Fruit fly (Drosophila melanogaster) whole organism, embryonic: Measurements from ENCODE around the gene CG12992.

Source experiments
- B-H2 ChIP-seq: fragments of 200-800 bp; sonication (Bioruptor generic); optimal IDR thresholded peaks from 2 replicates; lab custom pipeline; 2018; ENCODE audit warnings: missing biosample characterization, mild to moderate bottlenecking, missing genetic modification characterization
- C15 ChIP-seq: fragments of 200-800 bp; sonication (Bioruptor generic); IDR thresholded peaks from 3 replicates; pipeline ENCODE4 v1.3.6; 2022; ENCODE audit warnings: missing biosample characterization, missing genetic modification characterization
- CG1024 ChIP-seq: fragments of 200-800 bp; sonication (Bioruptor generic); IDR thresholded peaks from 2 replicates; pipeline ENCODE4 v1.3.6; 2022; ENCODE audit warnings: missing biosample characterization, missing genetic modification characterization
- CG12155 ChIP-seq: fragments of 200-800 bp; sonication (Bioruptor generic); optimal IDR thresholded peaks from 3 replicates; lab custom pipeline; 2016; ENCODE audit warnings: missing biosample characterization, missing genetic modification characterization
- CG12299 ChIP-seq: fragments of 200-800 bp; sonication (Bioruptor generic); optimal IDR thresholded peaks from 2 replicates; lab custom pipeline; 2018; ENCODE audit warnings: missing biosample characterization, mild to moderate bottlenecking, missing genetic modification characterization
- CG13296 ChIP-seq: fragments of 200-800 bp; sonication (Bioruptor generic); optimal IDR thresholded peaks from 3 replicates; lab custom pipeline; 2018; ENCODE audit warnings: missing biosample characterization, mild to moderate bottlenecking, missing genetic modification characterization
- CG13894 ChIP-seq: fragments of 200-800 bp; sonication (Bioruptor generic); optimal IDR thresholded peaks from 3 replicates; lab custom pipeline; 2018; ENCODE audit warnings: missing biosample characterization, mild to moderate bottlenecking, missing genetic modification characterization, moderate library complexity
- CG15073 ChIP-seq: fragments of 200-800 bp; sonication (Bioruptor generic); optimal IDR thresholded peaks from 2 replicates; lab custom pipeline; 2016; ENCODE audit warnings: missing biosample characterization, missing genetic modification characterization
- CG2678 ChIP-seq: fragments of 200-800 bp; sonication (Bioruptor generic); optimal IDR thresholded peaks from 3 replicates; lab custom pipeline; 2019; ENCODE audit warnings: missing biosample characterization, mild to moderate bottlenecking, missing genetic modification characterization, moderate library complexity
- CG30403 ChIP-seq: fragments of 200-800 bp; sonication (Bioruptor generic); optimal IDR thresholded peaks from 3 replicates; lab custom pipeline; 2016; ENCODE audit warnings: missing biosample characterization, missing genetic modification characterization
- CG3726 ChIP-seq: fragments of 200-800 bp; sonication (Bioruptor generic); IDR thresholded peaks from 3 replicates; pipeline ENCODE4, ENCODE4 v1.3.6; 2022; ENCODE audit warnings: missing biosample characterization, missing genetic modification characterization
- CG5180 ChIP-seq: fragments of 200-800 bp; sonication (Bioruptor generic); optimal IDR thresholded peaks from 3 replicates; lab custom pipeline; 2017; ENCODE audit warnings: missing biosample characterization, missing genetic modification characterization, mild to moderate bottlenecking, moderate library complexity, missing genetic modification reagents
- CG6813 ChIP-seq: fragments of 200-800 bp; sonication (Bioruptor generic); optimal IDR thresholded peaks from 2 replicates; lab custom pipeline; 2017; ENCODE audit warnings: missing biosample characterization, missing genetic modification characterization, mild to moderate bottlenecking, moderate library complexity, missing genetic modification reagents
- CTCF ChIP-seq: fragments of 200-800 bp; sonication (Bioruptor generic); optimal IDR thresholded peaks from 2 replicates; lab custom pipeline; 2017; ENCODE audit warnings: missing biosample characterization, mild to moderate bottlenecking, missing genetic modification characterization, moderate library complexity
- Dbx ChIP-seq: fragments of 200-800 bp; sonication (Bioruptor generic); IDR thresholded peaks from 3 replicates; pipeline ENCODE4 v1.3.6; 2022; ENCODE audit warnings: missing biosample characterization, missing genetic modification characterization
- Dek ChIP-seq: fragments of 200-800 bp; sonication (Bioruptor generic); optimal IDR thresholded peaks from 3 replicates; lab custom pipeline; 2019; ENCODE audit warnings: missing biosample characterization, mild to moderate bottlenecking, missing genetic modification characterization, moderate library complexity
- H15 ChIP-seq: fragments of 200-800 bp; sonication (Bioruptor generic); IDR thresholded peaks from 3 replicates; pipeline ENCODE4 v1.3.6; 2022; ENCODE audit warnings: missing biosample characterization, missing genetic modification characterization
- HLH4C ChIP-seq: fragments of 200-800 bp; sonication (Bioruptor generic); IDR thresholded peaks from 3 replicates; pipeline ENCODE4 v1.3.6; 2022; ENCODE audit warnings: missing biosample characterization, missing genetic modification characterization; ENCODE audit not compliant: partially characterized antibody
- Hr39 ChIP-seq: fragments of >200 bp; optimal IDR thresholded peaks from 2 replicates; lab custom pipeline; 2017
- Myb ChIP-seq: fragments of 200-800 bp; sonication (Bioruptor generic); optimal IDR thresholded peaks from 2 replicates; lab custom pipeline; 2016; ENCODE audit warnings: missing biosample characterization, missing genetic modification characterization
- Rx ChIP-seq: fragments of 200-800 bp; sonication (Bioruptor generic); IDR thresholded peaks from 2 replicates; pipeline ENCODE4 v1.3.6; 2022; ENCODE audit warnings: missing biosample characterization, missing genetic modification characterization
- Sox100B ChIP-seq: fragments of 200-800 bp; sonication (Bioruptor generic); optimal IDR thresholded peaks from 3 replicates; lab custom pipeline; 2018; ENCODE audit warnings: missing biosample characterization, mild to moderate bottlenecking, missing genetic modification characterization
- Sox102F ChIP-seq: fragments of 200-800 bp; sonication (Bioruptor generic); optimal IDR thresholded peaks from 2 replicates; lab custom pipeline; 2018; ENCODE audit warnings: missing biosample characterization, mild to moderate bottlenecking, missing genetic modification characterization, moderate library complexity
- TFAM ChIP-seq: fragments of 200-800 bp; sonication (Bioruptor generic); optimal IDR thresholded peaks from 2 replicates; lab custom pipeline; 2017; ENCODE audit warnings: missing biosample characterization, missing genetic modification characterization, inconsistent platforms
- ap ChIP-seq: fragments of 200-800 bp; sonication (Bioruptor generic); IDR thresholded peaks from 2 replicates; pipeline ENCODE4 v1.3.6; 2022; ENCODE audit warnings: missing biosample characterization, missing genetic modification characterization
- ase ChIP-seq: fragments of 200-800 bp; sonication (Bioruptor generic); IDR thresholded peaks from 3 replicates; pipeline ENCODE4 v1.3.6; 2022; ENCODE audit warnings: missing biosample characterization, missing genetic modification characterization
- bigmax ChIP-seq: fragments of 200-800 bp; sonication (Bioruptor generic); optimal IDR thresholded peaks from 2 replicates; lab custom pipeline; 2018; ENCODE audit warnings: missing biosample characterization, mild to moderate bottlenecking, missing genetic modification characterization
- chinmo ChIP-seq: fragments of 200-800 bp; sonication (Bioruptor generic); IDR thresholded peaks from 4 replicates; pipeline ENCODE4 v1.3.6; 2022; ENCODE audit warnings: missing biosample characterization, missing genetic modification characterization; ENCODE audit not compliant: partially characterized antibody
- cwo ChIP-seq: fragments of 200-800 bp; sonication (Bioruptor generic); optimal IDR thresholded peaks from 3 replicates; lab custom pipeline; 2017; ENCODE audit warnings: missing biosample characterization, missing genetic modification characterization, mild to moderate bottlenecking, moderate library complexity, missing genetic modification reagents
- da ChIP-seq: fragments of 200-800 bp; sonication (Bioruptor generic); optimal IDR thresholded peaks from 2 replicates; lab custom pipeline; 2016; ENCODE audit warnings: missing biosample characterization, missing genetic modification characterization
- disco-r ChIP-seq: fragments of 200-800 bp; sonication (Bioruptor generic); optimal IDR thresholded peaks from 2 replicates; lab custom pipeline; 2016; ENCODE audit warnings: missing biosample characterization, missing genetic modification characterization
- fd96Cb ChIP-seq: fragments of 200-800 bp; sonication (Bioruptor generic); optimal IDR thresholded peaks from 2 replicates; lab custom pipeline; 2018; ENCODE audit warnings: missing biosample characterization, mild to moderate bottlenecking, missing genetic modification characterization, moderate library complexity
- gcm ChIP-seq: fragments of 200-800 bp; sonication (Bioruptor generic); optimal IDR thresholded peaks from 2 replicates; lab custom pipeline; 2019; ENCODE audit warnings: missing biosample characterization, mild to moderate bottlenecking, missing genetic modification characterization, moderate library complexity
- gcm2 ChIP-seq: fragments of 200-800 bp; sonication (Bioruptor generic); optimal IDR thresholded peaks from 2 replicates; lab custom pipeline; 2016; ENCODE audit warnings: missing biosample characterization, missing genetic modification characterization
- gsb-n ChIP-seq: fragments of 200-800 bp; sonication (Bioruptor generic); optimal IDR thresholded peaks from 3 replicates; lab custom pipeline; 2018; ENCODE audit warnings: missing biosample characterization, mild to moderate bottlenecking, missing genetic modification characterization
- hbn ChIP-seq: fragments of 200-800 bp; sonication (Bioruptor generic); IDR thresholded peaks from 2 replicates; pipeline ENCODE4 v1.3.6; 2022; ENCODE audit warnings: missing biosample characterization, missing genetic modification characterization; ENCODE audit not compliant: partially characterized antibody
- hth ChIP-seq: fragments of >200 bp; optimal IDR thresholded peaks from 2 replicates; lab custom pipeline; 2017; ENCODE audit warnings: inconsistent platforms
- maf-S ChIP-seq: fragments of 200-800 bp; sonication (Bioruptor generic); optimal IDR thresholded peaks from 2 replicates; lab custom pipeline; 2016; ENCODE audit warnings: missing biosample characterization, missing genetic modification characterization
- mam ChIP-seq: fragments of 200-800 bp; sonication (Bioruptor generic); optimal IDR thresholded peaks from 3 replicates; lab custom pipeline; 2016; ENCODE audit warnings: missing biosample characterization, missing genetic modification characterization
- pita ChIP-seq: fragments of 200-800 bp; sonication (Bioruptor generic); optimal IDR thresholded peaks from 2 replicates; lab custom pipeline; 2017; ENCODE audit warnings: missing biosample characterization, mild to moderate bottlenecking, missing genetic modification characterization
- pnt ChIP-seq: fragments of 200-800 bp; sonication (Bioruptor generic); optimal IDR thresholded peaks from 3 replicates; lab custom pipeline; 2016; ENCODE audit warnings: missing biosample characterization, missing genetic modification characterization
- sens ChIP-seq: fragments of 200-800 bp; sonication (Bioruptor generic); peaks from one replicate; lab custom pipeline; 2016; ENCODE audit warnings: missing biosample characterization, missing genetic modification characterization
- shn ChIP-seq: fragments of 200-800 bp; sonication (Bioruptor generic); optimal IDR thresholded peaks from 3 replicates; lab custom pipeline; 2016; ENCODE audit warnings: missing biosample characterization, missing genetic modification characterization
- ssp ChIP-seq: fragments of 200-800 bp; sonication (Bioruptor generic); IDR thresholded peaks from 2 replicates; pipeline ENCODE4 v1.3.6; 2022; ENCODE audit warnings: missing biosample characterization, missing genetic modification characterization
- stc ChIP-seq: fragments of 200-800 bp; sonication (Bioruptor generic); IDR thresholded peaks from 2 replicates; pipeline ENCODE4 v1.3.6; 2022; ENCODE audit warnings: missing biosample characterization, missing genetic modification characterization
- tgo ChIP-seq: fragments of 200-800 bp; sonication (Bioruptor generic); IDR thresholded peaks from 3 replicates; pipeline ENCODE4 v1.3.6; 2022; ENCODE audit warnings: missing biosample characterization, missing genetic modification characterization
- tin ChIP-seq: fragments of 200-800 bp; sonication (Bioruptor generic); optimal IDR thresholded peaks from 3 replicates; lab custom pipeline; 2016; ENCODE audit warnings: missing biosample characterization, missing genetic modification characterization
- tio ChIP-seq: fragments of 200-800 bp; sonication (Bioruptor generic); optimal IDR thresholded peaks from 2 replicates; lab custom pipeline; 2017; ENCODE audit warnings: missing biosample characterization, missing genetic modification characterization, inconsistent platforms
- tna ChIP-seq: fragments of 200-800 bp; sonication (Bioruptor generic); IDR thresholded peaks from 2 replicates; pipeline ENCODE4 v1.3.6; 2022; ENCODE audit warnings: missing biosample characterization, missing genetic modification characterization; ENCODE audit not compliant: partially characterized antibody
- tup ChIP-seq: fragments of 200-800 bp; sonication (Bioruptor generic); optimal IDR thresholded peaks from 2 replicates; lab custom pipeline; 2016; ENCODE audit warnings: missing biosample characterization, mild to moderate bottlenecking, missing genetic modification characterization, moderate library complexity
- unc-4 ChIP-seq: fragments of 200-800 bp; sonication (Bioruptor generic); IDR thresholded peaks from 2 replicates; pipeline ENCODE4 v1.3.6; 2022; ENCODE audit warnings: missing biosample characterization, missing genetic modification characterization; ENCODE audit not compliant: partially characterized antibody
- vvl ChIP-seq: fragments of 200-800 bp; sonication (Bioruptor generic); IDR thresholded peaks from 2 replicates; pipeline ENCODE4 v1.3.6; 2022; ENCODE audit warnings: missing biosample characterization, missing genetic modification characterization

CG12992 gene

dm6 chrX:17581606-17582281 lies 6.9 kb upstream of the CG12992 start (continued):
- TF ChIP-seq disco-r (GFP tag; lab: Kevin White, UChicago) (no peak), CG5180 (GFP tag; lab: Kevin White, UChicago) (no peak), vvl (no peak), fd96Cb (peak; percentile 32), tna (GFP tag; lab: Robert Waterston, UW) (no peak), tup (GFP tag; lab: Kevin White, UChicago) (no peak), Dbx (GFP tag; lab: Robert Waterston, UW) (no peak), ap (no peak), CG3726 (GFP tag; lab: Robert Waterston, UW) (no peak), Dek (tag; lab: Kevin White, UChicago) (no peak), Hr39 (lab: Kevin White, UChicago) (no peak), ssp (GFP tag; lab: Robert Waterston, UW) (no peak), hth (lab: Kevin White, UChicago) (no peak), CG1024 (no peak), gcm (GFP tag; lab: Kevin White, UChicago) (no peak), CG13894 (tag; lab: Kevin White, UChicago) (peak; percentile 93), gsb-n (no peak), H15 (no peak), gcm2 (no peak), da (GFP tag; lab: Kevin White, UChicago) (no peak), hbn (no peak), CG12155 (GFP tag; lab: Kevin White, UChicago) (no peak), sens (GFP tag; lab: Kevin White, UChicago) (peak; percentile 75), CTCF (no peak), shn (GFP tag; lab: Kevin White, UChicago) (no peak), tio (GFP tag; lab: Kevin White, UChicago) (peak; percentile 46), tin (GFP tag; lab: Kevin White, UChicago) (no peak), CG13296 (GFP tag; lab: Kevin White, UChicago) (no peak), bigmax (GFP tag; lab: Kevin White, UChicago) (no peak), HLH4C (GFP tag; lab: Robert Waterston, UW) (no peak), Myb (GFP tag; lab: Kevin White, UChicago) (no peak), CG2678 (tag; lab: Kevin White, UChicago) (peak; percentile 42), unc-4 (GFP tag; lab: Robert Waterston, UW) (no peak), TFAM (no peak), pnt (no peak), stc (GFP tag; lab: Robert Waterston, UW) (no peak), maf-S (no peak), Sox102F (GFP tag; lab: Kevin White, UChicago) (no peak), CG12299 (tag; lab: Kevin White, UChicago) (no peak), CG30403 (GFP tag; lab: Kevin White, UChicago) (peak; percentile 29), cwo (GFP tag; lab: Kevin White, UChicago) (peak; percentile 26), CG15073 (GFP tag; lab: Kevin White, UChicago) (no peak), chinmo (GFP tag; lab: Robert Waterston, UW) (no peak), tgo (peak; percentile 16; the same call in 1 of the 3 replicates), pita (GFP tag; lab: Kevin White, UChicago) (no peak), CG6813 (GFP tag; lab: Kevin White, UChicago) (peak; percentile 30), Sox100B (peak; percentile 10), B-H2 (GFP tag; lab: Kevin White, UChicago) (no peak), Rx (GFP tag; lab: Robert Waterston, UW) (no peak), ase (GFP tag; lab: Robert Waterston, UW) (no peak), mam (no peak), C15 (GFP tag; lab: Robert Waterston, UW) (no peak)
